Fruit fly (Drosophila melanogaster): ENCODE results near the gene Ilp3.
A peak's percentile ranks its signal among the peaks of the same experiment; 100 is the strongest.

The Ilp3 gene

dm6 chr3L:9797587-9797986, 4.3 kb downstream of the Ilp3 start, which contains the start of gene Zasp67 (continued):
- TF ChIP-seq Dp (GFP tag; optimal IDR thresholded peaks at IDR 0.05) (no peak), gcm2 (GFP tag; optimal IDR thresholded peaks at IDR 0.05) (no peak), CG32772 (GFP tag; IDR thresholded peaks at IDR 0.05) (no peak)

DNA sequence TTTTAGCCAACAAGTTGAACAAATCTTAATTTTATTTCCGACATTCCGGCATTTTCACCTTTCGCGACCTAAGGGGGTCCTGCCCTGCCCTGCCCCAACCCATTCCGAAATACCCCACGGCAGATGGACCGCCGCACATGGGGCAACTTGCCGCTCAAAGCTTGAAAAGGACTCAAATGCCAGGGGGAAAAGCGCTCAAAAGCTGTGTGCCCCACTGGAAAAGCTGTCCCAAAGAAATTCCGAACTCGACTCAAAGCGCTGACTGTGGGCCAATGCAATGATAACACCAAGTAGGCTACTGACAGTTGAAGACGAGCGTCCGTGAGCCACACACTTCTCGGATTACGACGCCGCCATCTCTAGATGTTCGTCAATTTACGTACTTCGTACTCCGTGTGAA, 15.2 kb downstream of the Ilp3 start, which contains the start of gene CG32052:
Gene CG32052, plus strand, starts transcription at position 301 of the 400 bp plus-strand sequence.
- TF ChIP-seq trem (tag; optimal IDR thresholded peaks at IDR 0.05) (no peak), z (GFP tag; IDR thresholded peaks at IDR 0.05) (peak; percentile 90), Elba2 (GFP tag; optimal IDR thresholded peaks at IDR 0.05) (no peak), Bgb (GFP tag; IDR thresholded peaks at IDR 0.05; ENCODE audit: partially characterized antibody) (peak; percentile 39), scrt (GFP tag; optimal IDR thresholded peaks at IDR 0.05) (peak; percentile 33), chinmo (GFP tag; IDR thresholded peaks at IDR 0.05; ENCODE audit: partially characterized antibody) (0 out of 4 replicates have a peak, but pooled peaks have one; percentile 47)

dm6 chr3L:9776804-9777393, 25.0 kb downstream of the Ilp3 start:
- TF ChIP-seq crol (GFP tag; IDR thresholded peaks at IDR 0.05): peak; percentile 61
- TF ChIP-seq zfh1 (GFP tag; IDR thresholded peaks at IDR 0.05): 0 out of 3 replicates have a peak, but pooled peaks have one; percentile 8
- TF ChIP-seq CG11695 (GFP tag; IDR thresholded peaks at IDR 0.05): no peak
- TF ChIP-seq en (GFP tag; optimal IDR thresholded peaks at IDR 0.05): no peak
- no peak for TF ChIP-seq CG32772 (GFP tag; IDR thresholded peaks at IDR 0.05)
- no peak for TF ChIP-seq CG11398 (GFP tag; optimal IDR thresholded peaks at IDR 0.05)
- no peak for TF ChIP-seq dati (GFP tag; IDR thresholded peaks at IDR 0.05)
- TF ChIP-seq Bdp1 (GFP tag; optimal IDR thresholded peaks at IDR 0.05): no peak
- TF ChIP-seq Blimp-1 (GFP tag; optimal IDR thresholded peaks at IDR 0.05): no peak
- TF ChIP-seq gsb (GFP tag; IDR thresholded peaks at IDR 0.05): 0 out of 2 replicates have a peak, but pooled peaks have one; percentile 8
- 0 out of 4 replicates have a peak, but pooled peaks have one; percentile 11 for TF ChIP-seq chinmo (GFP tag; IDR thresholded peaks at IDR 0.05; ENCODE audit: partially characterized antibody)
- no peak for TF ChIP-seq dmrt99B (tag; optimal IDR thresholded peaks at IDR 0.05)
- TF ChIP-seq disco-r (GFP tag; optimal IDR thresholded peaks at IDR 0.05): no peak
- TF ChIP-seq cwo (GFP tag; optimal IDR thresholded peaks at IDR 0.05): peak; percentile 71
- TF ChIP-seq grau (tag; optimal IDR thresholded peaks at IDR 0.05): no peak
- no peak for TF ChIP-seq Mad (GFP tag; optimal IDR thresholded peaks at IDR 0.05)
- TF ChIP-seq Nf-YA (GFP tag; IDR thresholded peaks at IDR 0.05): no peak
- TF ChIP-seq CG31441 (GFP tag; IDR thresholded peaks at IDR 0.05): no peak
- no peak for TF ChIP-seq Oaz (GFP tag; IDR thresholded peaks at IDR 0.05)
- TF ChIP-seq Gsc (GFP tag; IDR thresholded peaks at IDR 0.05): no peak
- no peak for TF ChIP-seq CG1529 (GFP tag; optimal IDR thresholded peaks at IDR 0.05)
- TF ChIP-seq Dp (GFP tag; optimal IDR thresholded peaks at IDR 0.05): no peak
- no peak for TF ChIP-seq hbn (GFP tag; IDR thresholded peaks at IDR 0.05; ENCODE audit: partially characterized antibody)
- TF ChIP-seq CG1792 (GFP tag; optimal IDR thresholded peaks at IDR 0.05): no peak
- no peak for TF ChIP-seq tna (GFP tag; IDR thresholded peaks at IDR 0.05; ENCODE audit: partially characterized antibody)
- 0 out of 2 replicates have a peak, but pooled peaks have one; percentile 24 for TF ChIP-seq CG32532 (GFP tag; IDR thresholded peaks at IDR 0.05)
- peak; percentile 32; the same call in 1 of the 3 replicates for TF ChIP-seq z (GFP tag; IDR thresholded peaks at IDR 0.05)
- TF ChIP-seq CG1832 (GFP tag; optimal IDR thresholded peaks at IDR 0.05): peak; percentile 1
- peak; percentile 71 for TF ChIP-seq CG3995 (GFP tag; optimal IDR thresholded peaks at IDR 0.05)
- no peak for TF ChIP-seq Doc2 (GFP tag; IDR thresholded peaks at IDR 0.05)
- TF ChIP-seq MESR4 (GFP tag; optimal IDR thresholded peaks at IDR 0.05): no peak
- no peak for TF ChIP-seq CrebB (tag; optimal IDR thresholded peaks at IDR 0.05)
- TF ChIP-seq slbo (GFP tag; IDR thresholded peaks at IDR 0.05): no peak
- TF ChIP-seq prd (optimal IDR thresholded peaks at IDR 0.05): no peak
- 0 out of 3 replicates have a peak, but pooled peaks have one; percentile 11 for TF ChIP-seq prd (GFP tag; IDR thresholded peaks at IDR 0.05)
- TF ChIP-seq Dbx (GFP tag; IDR thresholded peaks at IDR 0.05): 0 out of 3 replicates have a peak, but pooled peaks have one; percentile 11
- TF ChIP-seq CTCF (GFP tag; optimal IDR thresholded peaks at IDR 0.05): no peak
- TF ChIP-seq NC2β (GFP tag; optimal IDR thresholded peaks at IDR 0.05): no peak
- TF ChIP-seq CG9215 (GFP tag; IDR thresholded peaks at IDR 0.05): no peak
- no peak for TF ChIP-seq E2f1 (GFP tag; IDR thresholded peaks at IDR 0.05)
- TF ChIP-seq stc (GFP tag; IDR thresholded peaks at IDR 0.05): no peak
- TF ChIP-seq CG8089 (GFP tag; optimal IDR thresholded peaks at IDR 0.05): no peak
